Fruit fly (Drosophila melanogaster) whole organism, embryonic: Measurements from ENCODE around the gene lilli.

ENCODE experiments used
- Aef1 ChIP-seq: fragments of 200-800 bp; sonication (Bioruptor generic); IDR thresholded peaks from 3 replicates; pipeline ENCODE4 v1.3.6; 2022; ENCODE audit warnings: missing biosample characterization, missing genetic modification characterization
- Antp ChIP-seq: fragments of 200-800 bp; sonication (Bioruptor generic); optimal IDR thresholded peaks from 3 replicates; lab custom pipeline; 2016; ENCODE audit warnings: missing biosample characterization, missing genetic modification characterization
- Bgb ChIP-seq: fragments of 200-800 bp; sonication (Bioruptor generic); IDR thresholded peaks from 2 replicates; pipeline ENCODE4 v1.3.6; 2022; ENCODE audit warnings: missing biosample characterization, missing genetic modification characterization; ENCODE audit not compliant: partially characterized antibody
- CG10366 ChIP-seq: fragments of 200-800 bp; sonication (Bioruptor generic); IDR thresholded peaks from 2 replicates; pipeline ENCODE4 v1.3.6; 2022; ENCODE audit warnings: missing biosample characterization, missing genetic modification characterization
- CG11398 ChIP-seq: fragments of 200-800 bp; sonication (Bioruptor generic); optimal IDR thresholded peaks from 2 replicates; lab custom pipeline; 2016; ENCODE audit warnings: missing biosample characterization, missing genetic modification characterization
- CG12769 ChIP-seq: fragments of 200-800 bp; sonication (Bioruptor generic); optimal IDR thresholded peaks from 2 replicates; lab custom pipeline; 2019; ENCODE audit warnings: missing biosample characterization, mild to moderate bottlenecking, missing genetic modification characterization, moderate library complexity
- CG12942 ChIP-seq: fragments of 200-800 bp; sonication (Bioruptor generic); optimal IDR thresholded peaks from 3 replicates; lab custom pipeline; 2016; ENCODE audit warnings: missing biosample characterization, missing genetic modification characterization
- CG13624 ChIP-seq: fragments of 200-800 bp; sonication (Bioruptor generic); optimal IDR thresholded peaks from 2 replicates; lab custom pipeline; 2016; ENCODE audit warnings: missing biosample characterization, missing genetic modification characterization
- CG2199 ChIP-seq: fragments of 200-800 bp; sonication (Bioruptor generic); IDR thresholded peaks from 3 replicates; pipeline ENCODE4 v1.3.6; 2022; ENCODE audit warnings: missing biosample characterization, missing genetic modification characterization
- CG3065 ChIP-seq: fragments of 200-800 bp; sonication (Bioruptor generic); optimal IDR thresholded peaks from 2 replicates; lab custom pipeline; 2016; ENCODE audit warnings: missing biosample characterization, missing genetic modification characterization
- CG4404 ChIP-seq: fragments of 200-800 bp; sonication (Bioruptor generic); IDR thresholded peaks from 2 replicates; pipeline ENCODE4 v1.3.6; 2022; ENCODE audit warnings: missing biosample characterization, missing genetic modification characterization
- CG4707 ChIP-seq: fragments of 200-800 bp; sonication (Bioruptor generic); optimal IDR thresholded peaks from 2 replicates; lab custom pipeline; 2018; ENCODE audit warnings: missing biosample characterization, mild to moderate bottlenecking, missing genetic modification characterization, moderate library complexity
- CG5245 ChIP-seq: fragments of 200-800 bp; sonication (Bioruptor generic); optimal IDR thresholded peaks from 3 replicates; lab custom pipeline; 2016; ENCODE audit warnings: missing biosample characterization, missing genetic modification characterization
- CG6813 ChIP-seq: fragments of 200-800 bp; sonication (Bioruptor generic); optimal IDR thresholded peaks from 2 replicates; lab custom pipeline; 2017; ENCODE audit warnings: missing biosample characterization, missing genetic modification characterization, mild to moderate bottlenecking, moderate library complexity, missing genetic modification reagents
- CG7745 ChIP-seq: fragments of 200-800 bp; sonication (Bioruptor generic); optimal IDR thresholded peaks from 2 replicates; lab custom pipeline; 2018; ENCODE audit warnings: missing biosample characterization, mild to moderate bottlenecking, missing genetic modification characterization, moderate library complexity
- CG7839 ChIP-seq: fragments of 200-800 bp; sonication (Bioruptor generic); optimal IDR thresholded peaks from 3 replicates; lab custom pipeline; 2018; ENCODE audit warnings: missing biosample characterization, mild to moderate bottlenecking, missing genetic modification characterization, moderate library complexity
- CG9876 ChIP-seq: fragments of 200-800 bp; sonication (Bioruptor generic); optimal IDR thresholded peaks from 2 replicates; lab custom pipeline; 2016; ENCODE audit warnings: missing biosample characterization, missing genetic modification characterization
- D ChIP-seq, 2 experiments: fragments of 200-800 bp in 1 of 2; fragments of >200 bp in 1 of 2; sonication (Bioruptor generic) in 1 of 2; optimal IDR thresholded peaks; 2 replicates in 1 of 2; 3 replicates in 1 of 2; lab custom pipeline; 2017; ENCODE audit warnings: mild to moderate bottlenecking in 1 of 2, missing biosample characterization in 1 of 2, missing genetic modification characterization in 1 of 2, missing genetic modification reagents in 1 of 2
- D19B ChIP-seq: fragments of 200-800 bp; sonication (Bioruptor generic); optimal IDR thresholded peaks from 2 replicates; lab custom pipeline; 2017; ENCODE audit warnings: missing biosample characterization, mild to moderate bottlenecking, missing genetic modification characterization
- Dek ChIP-seq: fragments of 200-800 bp; sonication (Bioruptor generic); optimal IDR thresholded peaks from 3 replicates; lab custom pipeline; 2019; ENCODE audit warnings: missing biosample characterization, mild to moderate bottlenecking, missing genetic modification characterization, moderate library complexity
- Dip3 ChIP-seq: fragments of 200-800 bp; sonication (Bioruptor generic); optimal IDR thresholded peaks from 3 replicates; lab custom pipeline; 2016; ENCODE audit warnings: missing biosample characterization, missing genetic modification characterization
- E2f1 ChIP-seq: fragments of 200-800 bp; sonication (Bioruptor generic); IDR thresholded peaks from 2 replicates; pipeline ENCODE4 v1.3.6; 2022; ENCODE audit warnings: missing biosample characterization, missing genetic modification characterization
- Fer1 ChIP-seq: fragments of 200-800 bp; sonication (Bioruptor generic); optimal IDR thresholded peaks from 2 replicates; lab custom pipeline; 2017; ENCODE audit warnings: missing biosample characterization, mild to moderate bottlenecking, missing genetic modification characterization
- Fer2 ChIP-seq: fragments of 200-800 bp; sonication (Bioruptor generic); optimal IDR thresholded peaks from 2 replicates; lab custom pipeline; 2018; ENCODE audit warnings: missing biosample characterization, mild to moderate bottlenecking, missing genetic modification characterization, moderate library complexity
- Fer3 ChIP-seq: fragments of 200-800 bp; sonication (Bioruptor generic); optimal IDR thresholded peaks from 2 replicates; lab custom pipeline; 2018; ENCODE audit warnings: missing biosample characterization, mild to moderate bottlenecking, missing genetic modification characterization, moderate library complexity
- HmgD ChIP-seq: fragments of 200-800 bp; sonication (Bioruptor generic); optimal IDR thresholded peaks from 3 replicates; lab custom pipeline; 2016; ENCODE audit warnings: missing biosample characterization, missing genetic modification characterization
- Lim3 ChIP-seq: fragments of 200-800 bp; sonication (Bioruptor generic); IDR thresholded peaks from 2 replicates; pipeline ENCODE4 v1.3.6; 2022; ENCODE audit warnings: missing biosample characterization, missing genetic modification characterization
- MTF-1 ChIP-seq: fragments of 200-800 bp; sonication (Bioruptor generic); optimal IDR thresholded peaks from 2 replicates; lab custom pipeline; 2018; ENCODE audit warnings: missing biosample characterization, mild to moderate bottlenecking, missing genetic modification characterization, borderline replicate concordance
- NC2α ChIP-seq: fragments of 200-800 bp; sonication (Bioruptor generic); optimal IDR thresholded peaks from 2 replicates; lab custom pipeline; 2016; ENCODE audit warnings: missing biosample characterization, missing genetic modification characterization
- NC2β ChIP-seq: fragments of 200-800 bp; sonication (Bioruptor generic); optimal IDR thresholded peaks from 2 replicates; lab custom pipeline; 2016; ENCODE audit warnings: missing biosample characterization, missing genetic modification characterization
- ac ChIP-seq: fragments of 200-800 bp; sonication (Bioruptor generic); optimal IDR thresholded peaks from 3 replicates; lab custom pipeline; 2017; ENCODE audit warnings: missing biosample characterization, mild to moderate bottlenecking, missing genetic modification characterization
- ash1 ChIP-seq: fragments of 200-800 bp; sonication (Bioruptor generic); optimal IDR thresholded peaks from 2 replicates; lab custom pipeline; 2018; ENCODE audit warnings: missing biosample characterization, mild to moderate bottlenecking, missing genetic modification characterization
- br ChIP-seq: fragments of >200 bp; optimal IDR thresholded peaks from 2 replicates; lab custom pipeline; 2017
- chn ChIP-seq: fragments of 200-800 bp; sonication (Bioruptor generic); optimal IDR thresholded peaks from 2 replicates; lab custom pipeline; 2016; ENCODE audit warnings: missing biosample characterization, missing genetic modification characterization
- da ChIP-seq: fragments of 200-800 bp; sonication (Bioruptor generic); optimal IDR thresholded peaks from 2 replicates; lab custom pipeline; 2016; ENCODE audit warnings: missing biosample characterization, missing genetic modification characterization
- danr ChIP-seq: fragments of 200-800 bp; sonication (Bioruptor generic); IDR thresholded peaks from 2 replicates; pipeline ENCODE4 v1.3.6; 2022; ENCODE audit warnings: missing biosample characterization, missing genetic modification characterization
- disco-r ChIP-seq: fragments of 200-800 bp; sonication (Bioruptor generic); optimal IDR thresholded peaks from 2 replicates; lab custom pipeline; 2016; ENCODE audit warnings: missing biosample characterization, missing genetic modification characterization
- klu ChIP-seq: fragments of 200-800 bp; sonication (Bioruptor generic); IDR thresholded peaks from 2 replicates; pipeline ENCODE4 v1.3.6; 2022; ENCODE audit warnings: missing biosample characterization, missing genetic modification characterization
- lilli ChIP-seq: fragments of 200-800 bp; sonication (Bioruptor generic); optimal IDR thresholded peaks from 3 replicates; lab custom pipeline; 2016; ENCODE audit warnings: missing biosample characterization, missing genetic modification characterization
- nerfin-1 ChIP-seq: fragments of 200-800 bp; sonication (Bioruptor generic); optimal IDR thresholded peaks from 3 replicates; lab custom pipeline; 2019; ENCODE audit warnings: missing biosample characterization, mild to moderate bottlenecking, missing genetic modification characterization, moderate library complexity
- nmo ChIP-seq: fragments of 200-800 bp; sonication (Bioruptor generic); optimal IDR thresholded peaks from 2 replicates; lab custom pipeline; 2018; ENCODE audit warnings: missing biosample characterization, mild to moderate bottlenecking, missing genetic modification characterization, moderate library complexity
- shn ChIP-seq: fragments of 200-800 bp; sonication (Bioruptor generic); optimal IDR thresholded peaks from 3 replicates; lab custom pipeline; 2016; ENCODE audit warnings: missing biosample characterization, missing genetic modification characterization
- slou ChIP-seq: fragments of 200-800 bp; sonication (Bioruptor generic); optimal IDR thresholded peaks from 3 replicates; lab custom pipeline; 2016; ENCODE audit warnings: missing biosample characterization, missing genetic modification characterization
- slp2 ChIP-seq: fragments of 200-800 bp; sonication (Bioruptor generic); optimal IDR thresholded peaks from 2 replicates; lab custom pipeline; 2016; ENCODE audit warnings: missing biosample characterization, missing genetic modification characterization
- sug ChIP-seq: fragments of 200-800 bp; optimal IDR thresholded peaks from 2 replicates; lab custom pipeline; 2019; ENCODE audit warnings: missing biosample characterization, mild to moderate bottlenecking, missing genetic modification characterization, moderate library complexity
- tgo ChIP-seq: fragments of 200-800 bp; sonication (Bioruptor generic); IDR thresholded peaks from 3 replicates; pipeline ENCODE4 v1.3.6; 2022; ENCODE audit warnings: missing biosample characterization, missing genetic modification characterization
- wdn ChIP-seq: fragments of 200-800 bp; sonication (Bioruptor generic); IDR thresholded peaks from 2 replicates; pipeline ENCODE4 v1.3.6; 2022; ENCODE audit warnings: missing biosample characterization, missing genetic modification characterization
- wek ChIP-seq: fragments of 200-800 bp; sonication (Bioruptor generic); optimal IDR thresholded peaks from 3 replicates; lab custom pipeline; 2018; ENCODE audit warnings: missing biosample characterization, mild to moderate bottlenecking, missing genetic modification characterization, moderate library complexity
- zen2 ChIP-seq: fragments of 200-800 bp; sonication (Bioruptor generic); IDR thresholded peaks from 3 replicates; pipeline ENCODE4 v1.3.6; 2022; ENCODE audit warnings: missing biosample characterization, missing genetic modification characterization; ENCODE audit not compliant: partially characterized antibody

lilli gene

dm6 chr2L:2857862-2858734 lies 27.6 kb upstream of the lilli start (continued):
- TF ChIP-seq nerfin-1 (tag; lab: Kevin White, UChicago) (no peak), D19B (GFP tag; lab: Kevin White, UChicago) (no peak), Fer1 (GFP tag; lab: Kevin White, UChicago) (peak; percentile 24), CG12942 (GFP tag; lab: Kevin White, UChicago) (no peak), ash1 (GFP tag; lab: Kevin White, UChicago) (peak; percentile 20), D (optimal IDR thresholded peaks at IDR 0.05; lab: Kevin White, UChicago) (no peak), D (GFP tag; optimal IDR thresholded peaks at IDR 0.05; lab: Kevin White, UChicago) (no peak), HmgD (GFP tag; lab: Kevin White, UChicago) (no peak), ac (GFP tag; lab: Kevin White, UChicago) (no peak), CG9876 (GFP tag; lab: Kevin White, UChicago) (no peak), CG7839 (tag; lab: Kevin White, UChicago) (peak; percentile 17), CG2199 (GFP tag; lab: Robert Waterston, UW) (0 out of 3 replicates have a peak, but pooled peaks have one; percentile 20), MTF-1 (GFP tag; lab: Kevin White, UChicago) (peak; percentile 32), zen2 (GFP tag; lab: Robert Waterston, UW) (no peak), lilli (peak; percentile 31), chn (GFP tag; lab: Kevin White, UChicago) (no peak), Dip3 (no peak), NC2β (GFP tag; lab: Kevin White, UChicago) (no peak), wdn (GFP tag; lab: Robert Waterston, UW) (no peak), wek (GFP tag; lab: Kevin White, UChicago) (no peak), Lim3 (no peak), nmo (GFP tag; lab: Kevin White, UChicago) (no peak), sug (tag; lab: Kevin White, UChicago) (peak; percentile 44), slou (no peak), CG5245 (GFP tag; lab: Kevin White, UChicago) (peak; percentile 1), da (GFP tag; lab: Kevin White, UChicago) (no peak), CG4404 (GFP tag; lab: Robert Waterston, UW) (no peak), Bgb (peak; percentile 47; the same call in 1 of the 2 replicates), CG11398 (GFP tag; lab: Kevin White, UChicago) (no peak), Antp (no peak), NC2α (GFP tag; lab: Kevin White, UChicago) (no peak), Fer2 (no peak), slp2 (no peak), klu (GFP tag; lab: Robert Waterston, UW) (no peak), shn (GFP tag; lab: Kevin White, UChicago) (peak; percentile 8), Fer3 (tag; lab: Kevin White, UChicago) (peak; percentile 16), tgo (GFP tag; lab: Robert Waterston, UW) (0 out of 3 replicates have a peak, but pooled peaks have one; percentile 24), E2f1 (no peak), br (lab: Kevin White, UChicago) (no peak), disco-r (no peak), CG4707 (GFP tag; lab: Kevin White, UChicago) (no peak), CG7745 (tag; lab: Kevin White, UChicago) (no peak), CG12769 (peak; percentile 18), CG10366 (GFP tag; lab: Robert Waterston, UW) (no peak), Dek (tag; lab: Kevin White, UChicago) (peak; percentile 11), Aef1 (GFP tag; lab: Robert Waterston, UW) (peak; percentile 39; the same call in 2 of the 3 replicates), CG13624 (GFP tag; lab: Kevin White, UChicago) (no peak), danr (GFP tag; lab: Robert Waterston, UW) (no peak), CG3065 (GFP tag; lab: Kevin White, UChicago) (no peak), CG6813 (GFP tag; lab: Kevin White, UChicago) (no peak)
